Fruit fly (Drosophila melanogaster) S2 (cell line): ENCODE data around the gene fliI.

Experiments
- CG8478 ChIP-seq: fragments of >200 bp; optimal IDR thresholded peaks from 2 replicates; lab custom pipeline; 2018
- CTCF ChIP-seq, 2 experiments: fragments of >200 bp; optimal IDR thresholded peaks; 2 replicates each; lab custom pipeline; 2018

DNA sequence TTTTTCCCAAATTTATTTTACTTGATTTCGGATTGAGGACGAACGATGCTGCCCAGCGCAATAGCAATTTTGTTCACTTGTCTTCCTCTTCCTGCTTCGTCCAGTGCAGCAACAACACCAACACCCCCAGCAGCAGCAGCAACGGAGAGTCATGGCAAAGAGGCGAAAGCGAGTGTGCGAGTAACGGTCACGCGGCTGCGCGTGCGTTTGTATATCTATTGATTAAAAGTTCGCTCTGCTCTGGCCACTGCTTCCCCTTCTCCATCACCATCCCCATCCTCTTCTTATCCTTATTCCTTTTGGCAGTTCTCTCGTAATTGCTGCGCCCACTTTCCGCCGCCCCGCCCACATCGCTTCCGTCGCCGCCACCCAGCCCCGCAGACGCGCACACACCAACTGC, 1.4 kb upstream of the fliI start:
- TF ChIP-seq CG8478 (lab: Kevin White, UChicago), result no peak
- no peak for TF ChIP-seq CTCF (optimal IDR thresholded peaks at IDR 0.05; lab: Kevin White, UChicago)
